Fruit fly (Drosophila melanogaster): ENCODE measurements around the gene Bdbt.

DNA sequence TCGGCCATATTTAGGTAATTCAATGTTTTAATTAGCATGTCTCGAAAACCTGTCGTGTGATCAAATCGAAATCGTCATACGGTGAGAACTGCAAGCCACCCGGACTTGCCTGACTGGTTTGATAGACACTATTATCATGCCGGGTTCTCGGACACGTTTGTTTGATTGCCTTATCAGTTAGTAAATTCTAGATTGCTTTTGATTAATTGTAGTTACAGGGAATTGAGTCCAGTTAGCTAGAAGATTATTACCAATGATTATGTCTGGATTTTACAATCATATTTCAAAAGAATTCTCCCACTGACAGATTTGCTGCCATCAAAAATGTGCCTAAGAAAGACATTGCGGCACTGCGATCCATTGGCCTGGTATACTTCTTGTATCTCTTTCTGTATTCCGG lies 8.9 kb downstream of the Bdbt start:
- TF ChIP-seq psq (optimal IDR thresholded peaks at IDR 0.05) (no peak), CG8478 (optimal IDR thresholded peaks at IDR 0.05) (no peak), pan (optimal IDR thresholded peaks at IDR 0.05) (no peak), Dll (optimal IDR thresholded peaks at IDR 0.05) (no peak), usp (GFP tag; optimal IDR thresholded peaks at IDR 0.05) (no peak), EcR (GFP tag; optimal IDR thresholded peaks at IDR 0.05) (no peak)
